Worm (Caenorhabditis elegans) whole organism, L2 larva: Measurements from ENCODE around the gene T04C12.1.

Experiments
- aly-2 ChIP-seq: fragments of 150-350 bp; optimal IDR thresholded peaks from 2 replicates; lab custom pipeline; 2014; ENCODE audit warnings: missing biosample characterization, missing genetic modification characterization
- ama-1 ChIP-seq: fragments of 150-350 bp; optimal IDR thresholded peaks from 2 replicates; lab custom pipeline; 2018; ENCODE audit warnings: inconsistent platforms
- ceh-16 ChIP-seq: fragments of 150-350 bp; optimal IDR thresholded peaks from 2 replicates; lab custom pipeline; 2014; ENCODE audit warnings: missing biosample characterization, missing genetic modification characterization
- crh-2 ChIP-seq: sonication (generic microtip); optimal IDR thresholded peaks from 2 replicates; lab custom pipeline; 2017; ENCODE audit warnings: missing biosample characterization, missing genetic modification characterization
- elt-1 ChIP-seq: fragments of 150-350 bp; optimal IDR thresholded peaks from 2 replicates; lab custom pipeline; 2014; ENCODE audit warnings: missing biosample characterization, missing genetic modification characterization
- elt-3 ChIP-seq: sonication (generic microtip); optimal IDR thresholded peaks from 2 replicates; lab custom pipeline; 2017; ENCODE audit warnings: missing biosample characterization, missing genetic modification characterization
- gmeb-1 ChIP-seq: fragments of 150-350 bp; optimal IDR thresholded peaks from 2 replicates; lab custom pipeline; 2014; ENCODE audit warnings: missing biosample characterization, missing genetic modification characterization
- lin-13 ChIP-seq: fragments of 150-350 bp; optimal IDR thresholded peaks from 2 replicates; lab custom pipeline; 2014; ENCODE audit warnings: missing biosample characterization, missing genetic modification reagents, missing genetic modification characterization
- mab-5 ChIP-seq: fragments of 150-350 bp; optimal IDR thresholded peaks from 2 replicates; lab custom pipeline; 2014; ENCODE audit warnings: missing biosample characterization, missing genetic modification characterization
- sem-4 ChIP-seq: fragments of 150-350 bp; optimal IDR thresholded peaks from 2 replicates; lab custom pipeline; 2014; ENCODE audit warnings: missing biosample characterization, missing genetic modification reagents, missing genetic modification characterization
- zag-1 ChIP-seq: fragments of 150-350 bp; optimal IDR thresholded peaks from 2 replicates; lab custom pipeline; 2014; ENCODE audit warnings: missing biosample characterization, missing genetic modification characterization

- TF ChIP-seq elt-1 (tag; lab: Kevin White, UChicago) (no peak), crh-2 (tag; lab: Kevin White, UChicago) (no peak), ama-1 (lab: Kevin White, UChicago) (no peak), gmeb-1 (no peak), lin-13 (no peak), mab-5 (tag; lab: Kevin White, UChicago) (no peak), sem-4 (tag; lab: Kevin White, UChicago) (no peak), zag-1 (no peak), aly-2 (tag; lab: Kevin White, UChicago) (no peak), ceh-16 (tag; lab: Kevin White, UChicago) (no peak), elt-3 (tag; lab: Kevin White, UChicago) (no peak)
These were observed 2.0 kb downstream of the T04C12.1 start, which contains the start of gene srh-75 for ce11 chrV:11057043-11057442.
